Fruit fly (Drosophila melanogaster): Measurements from ENCODE around the gene mat.

mat gene

dm6 chr3L:904364-904763 lies 1.7 kb downstream of the mat start:
- TF ChIP-seq CG33017 (tag; optimal IDR thresholded peaks at IDR 0.05) (no peak), kay (GFP tag; ENCODE audit: borderline replicate concordance) (no peak), ovo (GFP tag; optimal IDR thresholded peaks at IDR 0.05) (no peak), CG1620 (GFP tag; optimal IDR thresholded peaks at IDR 0.05) (no peak), bab1 (GFP tag; optimal IDR thresholded peaks at IDR 0.05) (no peak), toe (GFP tag; optimal IDR thresholded peaks at IDR 0.05) (no peak), cic (GFP tag; optimal IDR thresholded peaks at IDR 0.05) (no peak), CG14711 (tag; optimal IDR thresholded peaks at IDR 0.05) (no peak)

dm6 chr3L:904991-905745 lies 2.5 kb downstream of the mat start:
- TF ChIP-seq pad (GFP tag; optimal IDR thresholded peaks at IDR 0.05) (no peak), Mnt (GFP tag; optimal IDR thresholded peaks at IDR 0.05) (no peak), CG7101 (tag; optimal IDR thresholded peaks at IDR 0.05) (no peak), Crg-1 (GFP tag; optimal IDR thresholded peaks at IDR 0.05) (no peak), tj (GFP tag; optimal IDR thresholded peaks at IDR 0.05) (no peak), cic (GFP tag; optimal IDR thresholded peaks at IDR 0.05) (no peak), Hr96 (GFP tag; optimal IDR thresholded peaks at IDR 0.05) (no peak), ovo (GFP tag; optimal IDR thresholded peaks at IDR 0.05) (no peak), toe (GFP tag; optimal IDR thresholded peaks at IDR 0.05) (no peak), CG1620 (GFP tag; optimal IDR thresholded peaks at IDR 0.05) (no peak), cnc (optimal IDR thresholded peaks at IDR 0.05) (no peak), CG5204 (GFP tag; optimal IDR thresholded peaks at IDR 0.05) (no peak)

DNA sequence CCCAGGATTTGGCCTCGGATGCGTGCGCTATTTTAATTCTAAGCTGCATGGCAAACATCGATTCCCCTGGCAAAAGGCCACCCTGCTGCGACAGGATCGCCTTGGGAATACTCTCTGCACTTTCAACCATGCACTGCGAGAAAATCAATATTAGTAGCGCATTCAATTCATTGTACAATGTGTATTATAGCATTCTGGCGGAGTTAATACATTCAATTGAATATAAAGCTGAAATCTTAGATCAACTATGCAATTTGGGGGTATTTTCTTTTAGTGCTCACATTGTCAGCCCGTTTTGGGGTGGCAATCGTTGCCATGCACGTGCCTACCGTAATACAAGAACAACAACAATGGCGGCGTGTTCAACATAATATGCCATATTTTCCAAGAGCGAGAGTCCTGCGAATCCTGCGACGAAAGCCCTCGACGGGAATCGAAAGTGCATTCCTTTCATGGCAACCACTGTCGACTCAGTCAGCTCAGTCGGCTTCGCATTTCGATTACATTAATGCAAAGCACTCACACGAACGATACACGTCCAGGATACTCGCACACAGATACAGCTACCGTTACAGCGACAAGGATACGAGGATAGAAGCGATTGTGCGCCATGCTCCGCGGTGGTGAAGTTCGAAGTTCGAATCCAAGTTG lies 5.1 kb downstream of the mat start:
- TF ChIP-seq CG33017 (tag; optimal IDR thresholded peaks at IDR 0.05), result no peak
- TF ChIP-seq Hr96 (GFP tag; optimal IDR thresholded peaks at IDR 0.05), result no peak
- TF ChIP-seq CG1620 (GFP tag; optimal IDR thresholded peaks at IDR 0.05), result no peak
- TF ChIP-seq toe (GFP tag; optimal IDR thresholded peaks at IDR 0.05), result no peak
- no peak for TF ChIP-seq Crg-1 (GFP tag; optimal IDR thresholded peaks at IDR 0.05)
- no peak for TF ChIP-seq CG5204 (GFP tag; optimal IDR thresholded peaks at IDR 0.05)

DNA sequence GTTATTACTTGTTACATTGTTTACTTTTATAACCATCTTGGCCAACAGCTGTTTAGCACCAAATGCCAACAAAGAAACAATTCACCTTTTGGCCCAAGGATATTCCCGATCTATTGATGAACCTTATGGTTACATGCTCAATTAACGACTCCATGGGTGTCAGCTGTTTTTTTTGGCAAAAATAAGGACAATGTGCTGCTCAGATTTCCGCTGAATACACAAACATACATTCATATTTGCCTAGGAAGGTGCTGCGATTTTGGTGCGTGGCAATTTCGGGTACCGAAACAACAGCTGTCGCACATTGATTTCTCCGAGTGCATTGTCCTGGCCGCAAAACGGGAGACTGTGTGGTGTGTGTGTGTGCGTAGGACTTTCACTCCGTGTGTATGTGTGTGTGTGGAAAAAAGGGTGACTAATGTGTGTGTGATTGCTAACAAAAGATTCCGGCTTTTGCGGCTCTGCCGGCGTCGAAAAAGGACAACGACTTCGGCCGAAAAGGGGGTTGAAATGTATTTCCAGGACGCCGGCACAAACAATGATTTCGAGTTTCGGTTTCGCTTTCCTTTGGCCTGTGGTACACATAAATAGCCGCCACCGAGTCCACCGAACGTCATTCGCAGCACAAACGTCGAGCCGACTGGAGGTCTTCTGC lies 5.9 kb downstream of the mat start, which contains the start of gene nerfin-1:
Gene nerfin-1, plus strand, starts transcription at position 605 of the 655 bp plus-strand sequence.
- TF ChIP-seq cnc (optimal IDR thresholded peaks at IDR 0.05), result no peak
- no peak for TF ChIP-seq CG5204 (GFP tag; optimal IDR thresholded peaks at IDR 0.05)
- no peak for TF ChIP-seq ovo (GFP tag; optimal IDR thresholded peaks at IDR 0.05)
- TF ChIP-seq CG1620 (GFP tag; optimal IDR thresholded peaks at IDR 0.05), result no peak
- TF ChIP-seq CG7101 (tag; optimal IDR thresholded peaks at IDR 0.05), result no peak
- no peak for TF ChIP-seq Mnt (GFP tag; optimal IDR thresholded peaks at IDR 0.05)
- no peak for TF ChIP-seq CG12768 (GFP tag; optimal IDR thresholded peaks at IDR 0.05)
- no peak for TF ChIP-seq Crg-1 (GFP tag; optimal IDR thresholded peaks at IDR 0.05)
- no peak for TF ChIP-seq CG33017 (tag; optimal IDR thresholded peaks at IDR 0.05)
- TF ChIP-seq Clk (GFP tag; optimal IDR thresholded peaks at IDR 0.05), result no peak
- TF ChIP-seq kay (GFP tag; ENCODE audit: borderline replicate concordance), result no peak
- no peak for TF ChIP-seq CG7045 (GFP tag; optimal IDR thresholded peaks at IDR 0.05)

DNA sequence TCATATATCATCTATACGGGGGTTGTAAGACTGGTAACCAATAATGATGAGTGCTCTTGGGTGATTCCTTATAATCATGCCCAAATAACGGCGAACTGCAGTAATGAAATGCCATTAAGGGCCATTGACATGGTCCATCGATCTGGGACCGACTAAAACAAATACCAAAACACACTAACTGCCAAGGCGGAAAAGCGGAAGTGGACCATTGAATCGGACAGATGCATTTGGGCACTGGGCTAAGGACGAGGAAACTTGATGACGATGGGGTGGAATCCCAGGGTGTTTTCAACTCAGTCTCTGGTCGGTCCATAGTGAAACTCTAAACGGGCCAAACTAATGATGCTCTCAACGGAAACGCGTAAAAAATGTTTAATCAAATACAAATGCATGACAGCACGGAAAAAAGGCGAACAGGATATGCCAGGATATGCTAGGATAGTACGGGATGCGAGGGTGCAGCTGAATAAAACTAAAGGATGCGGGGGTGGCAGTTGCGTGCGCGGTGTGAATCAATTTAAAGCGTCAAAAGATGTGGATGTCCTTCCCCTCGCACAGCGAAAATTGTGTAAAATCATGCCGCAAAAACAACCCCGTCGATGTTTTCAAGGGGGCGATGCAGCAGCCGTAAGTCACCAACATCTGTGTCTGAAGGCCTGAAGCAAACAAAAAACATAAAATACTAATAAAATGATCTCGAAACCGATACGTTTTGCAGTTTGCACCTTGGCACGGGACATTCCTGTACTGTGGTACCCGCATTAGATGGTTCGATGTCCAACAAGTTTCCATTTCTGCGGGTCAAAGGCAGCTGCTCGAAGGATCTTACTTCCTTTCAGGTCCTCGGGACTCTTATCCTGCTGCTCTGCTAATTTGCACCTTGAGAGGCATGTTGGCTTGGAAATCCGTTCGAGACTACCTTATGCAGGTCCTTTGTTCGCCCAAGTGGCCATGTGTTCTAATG lies 10.0 kb downstream of the mat start:
- TF ChIP-seq Clk (GFP tag; optimal IDR thresholded peaks at IDR 0.05) (no peak), CG14711 (tag; optimal IDR thresholded peaks at IDR 0.05) (no peak), pad (GFP tag; optimal IDR thresholded peaks at IDR 0.05) (no peak), CG11617 (GFP tag; optimal IDR thresholded peaks at IDR 0.05) (no peak), CG33017 (tag; optimal IDR thresholded peaks at IDR 0.05) (no peak), cnc (optimal IDR thresholded peaks at IDR 0.05) (no peak), cic (GFP tag; optimal IDR thresholded peaks at IDR 0.05) (no peak), Hr96 (GFP tag; optimal IDR thresholded peaks at IDR 0.05) (no peak), toe (GFP tag; optimal IDR thresholded peaks at IDR 0.05) (no peak)

dm6 chr3L:913682-914081 lies 11.0 kb downstream of the mat start, which contains the start of gene Glut1:
TSS of gene Glut1 (plus strand) at chr3L:914074.
- TF ChIP-seq CG7045 (GFP tag; optimal IDR thresholded peaks at IDR 0.05) (no peak), Mnt (GFP tag; optimal IDR thresholded peaks at IDR 0.05) (no peak), CG14711 (tag; optimal IDR thresholded peaks at IDR 0.05) (no peak), tj (GFP tag; optimal IDR thresholded peaks at IDR 0.05) (no peak), CG7101 (tag; optimal IDR thresholded peaks at IDR 0.05) (no peak), CG11617 (GFP tag; optimal IDR thresholded peaks at IDR 0.05) (no peak), CG1620 (GFP tag; optimal IDR thresholded peaks at IDR 0.05) (no peak), toe (GFP tag; optimal IDR thresholded peaks at IDR 0.05) (no peak), Crg-1 (GFP tag; optimal IDR thresholded peaks at IDR 0.05) (no peak), kay (GFP tag; ENCODE audit: borderline replicate concordance) (no peak)
